Worm (Caenorhabditis elegans) whole organism, young adult: Measurements from ENCODE around the gene cec-1.

ENCODE experiments used
- B0261.1 ChIP-seq: sonication (generic microtip); optimal IDR thresholded peaks from 2 replicates; lab custom pipeline; 2016; ENCODE audit warnings: mild to moderate bottlenecking, missing genetic modification characterization, moderate library complexity, missing compliant biosample characterization
- B0336.3 ChIP-seq: fragments of 200-800 bp; sonication (Bioruptor generic); IDR thresholded peaks from 2 replicates; pipeline ENCODE4 v1.3.6; 2022; ENCODE audit warnings: missing genetic modification characterization, missing compliant biosample characterization
- C06A6.2 ChIP-seq: fragments of 200-800 bp; sonication (Bioruptor generic); conservative IDR thresholded peaks from 2 replicates; pipeline ENCODE4 v1.3.6; 2022; ENCODE audit warnings: missing genetic modification characterization, missing compliant biosample characterization
- F10E7.11 ChIP-seq: sonication (generic microtip); optimal IDR thresholded peaks from 2 replicates; lab custom pipeline; 2017; ENCODE audit warnings: mild to moderate bottlenecking, missing genetic modification characterization, moderate library complexity, missing compliant biosample characterization
- F23B12.7 ChIP-seq: sonication (generic microtip); optimal IDR thresholded peaks from 2 replicates; lab custom pipeline; 2017; ENCODE audit warnings: missing genetic modification characterization, mild to moderate bottlenecking, missing compliant biosample characterization, antibody characterized with exemption, moderate library complexity; ENCODE audit not compliant: insufficient read depth
- F33H1.4 ChIP-seq: fragments of 200-800 bp; sonication (Bioruptor generic); IDR thresholded peaks from 2 replicates; pipeline ENCODE4 v1.3.6; 2022; ENCODE audit warnings: missing genetic modification reagents, missing genetic modification characterization, missing compliant biosample characterization
- F49E8.2 ChIP-seq: sonication (generic microtip); optimal IDR thresholded peaks from 3 replicates; lab custom pipeline; 2017; ENCODE audit warnings: missing genetic modification characterization, mild to moderate bottlenecking, missing compliant biosample characterization, antibody characterized with exemption, moderate library complexity; ENCODE audit not compliant: insufficient read depth
- T07F8.4 ChIP-seq: sonication (generic microtip); optimal IDR thresholded peaks from 2 replicates; lab custom pipeline; 2016; ENCODE audit warnings: mild to moderate bottlenecking, missing genetic modification characterization, moderate library complexity, missing compliant biosample characterization
- Y53G8AR.9 ChIP-seq: fragments of 200-800 bp; sonication (Bioruptor generic); conservative IDR thresholded peaks from 2 replicates; pipeline ENCODE4 v1.3.6; 2022; ENCODE audit warnings: missing genetic modification reagents, missing genetic modification characterization, missing compliant biosample characterization
- Y67H2A.10 ChIP-seq: fragments of 200-800 bp; sonication (Bioruptor generic); conservative IDR thresholded peaks from 2 replicates; pipeline ENCODE4 v1.3.6; 2022; ENCODE audit warnings: missing genetic modification reagents, missing genetic modification characterization, missing compliant biosample characterization
- Y79H2A.3 ChIP-seq: fragments of 200-800 bp; sonication (Bioruptor generic); conservative IDR thresholded peaks from 2 replicates; pipeline ENCODE4 v1.3.6; 2022; ENCODE audit warnings: missing genetic modification reagents, missing genetic modification characterization, missing compliant biosample characterization
- akir-1 ChIP-seq: fragments of 200-800 bp; sonication (Bioruptor generic); optimal IDR thresholded peaks from 2 replicates; lab custom pipeline; 2018; ENCODE audit warnings: mild to moderate bottlenecking, missing genetic modification characterization, moderate library complexity, missing compliant biosample characterization
- attf-5 ChIP-seq: fragments of 200-800 bp; sonication (Bioruptor generic); optimal IDR thresholded peaks from 2 replicates; lab custom pipeline; 2018; ENCODE audit warnings: mild to moderate bottlenecking, missing genetic modification characterization, missing compliant biosample characterization
- attf-6 ChIP-seq: fragments of 200-800 bp; sonication (Bioruptor generic); IDR thresholded peaks from 2 replicates; pipeline ENCODE4 v1.3.6; 2022; ENCODE audit warnings: missing genetic modification reagents, missing genetic modification characterization, missing compliant biosample characterization
- bed-1 ChIP-seq: fragments of 200-800 bp; sonication (Bioruptor generic); IDR thresholded peaks from 2 replicates; pipeline ENCODE4 v1.3.6; 2022; ENCODE audit warnings: missing genetic modification reagents, missing genetic modification characterization, missing compliant biosample characterization
- cebp-1 ChIP-seq, 2 experiments: fragments of 200-800 bp in 1 of 2; sonication (Bioruptor generic) in 1 of 2; sonication (generic microtip) in 1 of 2; IDR thresholded peaks in 1 of 2; optimal IDR thresholded peaks in 1 of 2; 2 replicates each; pipeline versions ENCODE4 v1.3.6 to Lab custom; 2017 to 2022; ENCODE audit warnings: missing compliant biosample characterization in 2 of 2, missing genetic modification characterization in 2 of 2, mild to moderate bottlenecking in 1 of 2, missing genetic modification reagents in 1 of 2, moderate library complexity in 1 of 2
- ceh-100 ChIP-seq: fragments of 200-800 bp; sonication (Bioruptor generic); IDR thresholded peaks from 2 replicates; pipeline ENCODE4 v1.3.6; 2022; ENCODE audit warnings: missing genetic modification reagents, missing genetic modification characterization, missing compliant biosample characterization
- ceh-58 ChIP-seq: fragments of 200-800 bp; sonication (Bioruptor generic); IDR thresholded peaks from 2 replicates; pipeline ENCODE4 v1.3.6; 2022; ENCODE audit warnings: missing genetic modification characterization, missing compliant biosample characterization
- dox-1 ChIP-seq: fragments of 200-800 bp; sonication (Bioruptor generic); IDR thresholded peaks from 2 replicates; pipeline ENCODE4 v1.3.6; 2022; ENCODE audit warnings: missing genetic modification reagents, missing genetic modification characterization, missing compliant biosample characterization
- dpff-1 ChIP-seq: sonication (generic microtip); optimal IDR thresholded peaks from 2 replicates; lab custom pipeline; 2017; ENCODE audit warnings: mild to moderate bottlenecking, missing genetic modification characterization, missing compliant biosample characterization
- egl-44 ChIP-seq: fragments of 200-800 bp; sonication (Bioruptor generic); IDR thresholded peaks from 2 replicates; pipeline ENCODE4 v1.3.6; 2022; ENCODE audit warnings: missing genetic modification reagents, missing genetic modification characterization, missing compliant biosample characterization
- ekl-4 ChIP-seq: fragments of 200-800 bp; sonication (Bioruptor generic); IDR thresholded peaks from 2 replicates; pipeline ENCODE4 v1.3.6; 2022; ENCODE audit warnings: missing genetic modification reagents, missing genetic modification characterization, missing compliant biosample characterization
- him-1 ChIP-seq: sonication (generic microtip); optimal IDR thresholded peaks from 2 replicates; lab custom pipeline; 2016; ENCODE audit warnings: missing genotype, missing genetic modification reagents, missing genetic modification characterization, missing compliant biosample characterization
- hmg-1.2 ChIP-seq: fragments of 200-800 bp; sonication (Bioruptor generic); IDR thresholded peaks from 2 replicates; pipeline ENCODE4 v1.3.6; 2022; ENCODE audit warnings: missing genetic modification reagents, missing genetic modification characterization, missing compliant biosample characterization
- hsf-1 ChIP-seq: fragments of 200-800 bp; sonication (Bioruptor generic); IDR thresholded peaks from 2 replicates; pipeline ENCODE4 v1.3.6; 2022; ENCODE audit warnings: missing genetic modification reagents, missing genetic modification characterization, missing compliant biosample characterization
- lin-35 ChIP-seq, 3 experiments: fragments of 150-350 bp in 2 of 3; sonication (generic microtip) in 1 of 3; optimal IDR thresholded peaks; 2 replicates each; lab custom pipeline; 2014 to 2018; ENCODE audit warnings: missing biosample characterization in 3 of 3, missing genetic modification characterization in 3 of 3, missing genetic modification reagents in 3 of 3
- lin-40 ChIP-seq: sonication (generic microtip); optimal IDR thresholded peaks from 2 replicates; lab custom pipeline; 2016; ENCODE audit warnings: missing genetic modification characterization, mild to moderate bottlenecking, missing compliant biosample characterization, missing genotype, missing genetic modification reagents
- madf-3 ChIP-seq: fragments of 200-800 bp; sonication (Bioruptor generic); IDR thresholded peaks from 2 replicates; pipeline ENCODE4 v1.3.6; 2022; ENCODE audit warnings: missing genetic modification reagents, missing genetic modification characterization, missing compliant biosample characterization
- snpc-1.1 ChIP-seq: sonication (generic microtip); optimal IDR thresholded peaks from 2 replicates; lab custom pipeline; 2017; ENCODE audit warnings: missing genetic modification characterization, mild to moderate bottlenecking, missing compliant biosample characterization, antibody characterized with exemption, moderate library complexity, missing genotype, missing genetic modification reagents; ENCODE audit not compliant: insufficient read depth
- snpc-1.3 ChIP-seq: sonication (generic microtip); optimal IDR thresholded peaks from 2 replicates; lab custom pipeline; 2017; ENCODE audit warnings: missing genetic modification characterization, mild to moderate bottlenecking, missing compliant biosample characterization, antibody characterized with exemption, moderate library complexity, missing genotype, missing genetic modification reagents; ENCODE audit not compliant: insufficient read depth
- somi-1 ChIP-seq: fragments of 200-800 bp; sonication (Bioruptor generic); optimal IDR thresholded peaks from 2 replicates; lab custom pipeline; 2018; ENCODE audit warnings: mild to moderate bottlenecking, missing genetic modification characterization, missing compliant biosample characterization
- unc-62 ChIP-seq: fragments of 150-350 bp; optimal IDR thresholded peaks from 2 replicates; lab custom pipeline; 2014; ENCODE audit warnings: missing biosample characterization, missing genetic modification reagents, missing genetic modification characterization
- zfh-2 ChIP-seq: fragments of 200-800 bp; sonication (Bioruptor generic); conservative IDR thresholded peaks from 2 replicates; pipeline ENCODE4 v1.3.6; 2022; ENCODE audit warnings: missing genetic modification reagents, missing genetic modification characterization, missing compliant biosample characterization
- ztf-22 ChIP-seq: fragments of 200-800 bp; sonication (Bioruptor generic); optimal IDR thresholded peaks from 2 replicates; lab custom pipeline; 2018; ENCODE audit warnings: mild to moderate bottlenecking, missing genetic modification characterization, moderate library complexity, missing compliant biosample characterization
- ztf-25 ChIP-seq: fragments of 200-800 bp; sonication (Bioruptor generic); IDR thresholded peaks from 2 replicates; pipeline ENCODE4 v1.3.6; 2022; ENCODE audit warnings: missing genetic modification reagents, missing genetic modification characterization, missing compliant biosample characterization
- ztf-26 ChIP-seq: sonication (generic microtip); optimal IDR thresholded peaks from 2 replicates; lab custom pipeline; 2017; ENCODE audit warnings: missing genetic modification characterization, missing compliant biosample characterization

The cec-1 gene

DNA sequence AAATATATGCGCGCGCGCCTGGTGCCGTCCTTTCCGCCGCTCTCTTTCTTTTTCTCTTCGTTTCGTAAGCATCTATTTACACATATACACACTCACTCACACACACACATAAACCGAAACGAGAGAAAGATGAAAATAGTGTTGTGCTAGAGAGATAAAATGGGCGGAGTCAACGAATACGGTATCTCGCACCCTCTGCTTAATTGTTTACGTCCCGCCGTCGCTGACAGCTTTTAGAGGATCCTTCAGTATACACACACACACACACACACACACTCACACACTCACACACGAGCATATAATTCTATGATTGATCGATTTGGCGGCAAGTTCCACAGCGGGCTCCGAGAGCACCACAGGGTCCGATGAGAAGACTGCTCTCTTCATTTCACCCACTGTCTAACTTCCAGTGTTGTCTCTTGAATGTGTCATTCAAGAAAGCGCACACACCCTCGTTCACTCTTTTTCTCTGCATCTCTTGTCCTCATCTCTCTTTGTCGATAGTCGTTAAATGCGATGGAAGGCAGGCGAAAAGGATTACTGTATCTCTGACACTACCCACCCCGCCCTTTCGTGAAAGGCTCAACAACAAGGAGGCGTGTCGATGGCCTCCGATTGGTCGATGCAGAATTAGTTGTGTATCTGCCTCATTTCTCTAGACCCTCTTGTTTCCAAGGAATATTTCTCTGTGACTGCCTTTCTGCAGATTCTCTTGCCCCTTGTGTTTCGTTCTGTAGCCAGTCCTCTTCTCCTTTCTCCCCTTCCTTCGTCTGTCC, 8.8 kb upstream of the cec-1 start (continued):
- TF ChIP-seq lin-35 (GFP tag; optimal IDR thresholded peaks at IDR 0.05; lab: Kevin White, UChicago) (peak in 1 of 3 experiments; percentile 81), Y79H2A.3 (GFP tag; lab: Robert Waterston, UW) (no peak), unc-62 (GFP tag; lab: Kevin White, UChicago) (peak; percentile 32), hmg-1.2 (GFP tag; lab: Robert Waterston, UW) (peak; percentile 81), attf-6 (GFP tag; lab: Robert Waterston, UW) (no peak), hsf-1 (GFP tag; lab: Robert Waterston, UW) (no peak), snpc-1.1 (tag; lab: Kevin White, UChicago) (peak; percentile 22), him-1 (no peak), bed-1 (GFP tag; lab: Robert Waterston, UW) (no peak), ztf-22 (GFP tag; lab: Kevin White, UChicago) (peak; percentile 13), cebp-1 (GFP tag; IDR thresholded peaks at IDR 0.05; lab: Robert Waterston, UW) (no peak; the same call in 1 of the 2 replicates), cebp-1 (tag; optimal IDR thresholded peaks at IDR 0.05; lab: Kevin White, UChicago) (peak; percentile 88), ekl-4 (GFP tag; lab: Robert Waterston, UW) (peak; percentile 53; the same call in 1 of the 2 replicates), ceh-58 (GFP tag; lab: Robert Waterston, UW) (no peak), Y53G8AR.9 (GFP tag; lab: Robert Waterston, UW) (peak; percentile 61; the same call in 1 of the 2 replicates), lin-40 (tag; lab: Kevin White, UChicago) (peak; percentile 97), T07F8.4 (tag; lab: Kevin White, UChicago) (no peak), B0261.1 (tag; lab: Kevin White, UChicago) (no peak), egl-44 (GFP tag; lab: Robert Waterston, UW) (no peak), C06A6.2 (GFP tag; lab: Robert Waterston, UW) (peak; percentile 66), dox-1 (GFP tag; lab: Robert Waterston, UW) (peak; percentile 83), Y67H2A.10 (GFP tag; lab: Robert Waterston, UW) (no peak), zfh-2 (GFP tag; lab: Robert Waterston, UW) (peak; percentile 95), ceh-100 (GFP tag; lab: Robert Waterston, UW) (no peak), F33H1.4 (GFP tag; lab: Robert Waterston, UW) (no peak), dpff-1 (tag; lab: Kevin White, UChicago) (no peak), madf-3 (GFP tag; lab: Robert Waterston, UW) (no peak), akir-1 (peak; percentile 34), F10E7.11 (peak; percentile 45), snpc-1.3 (tag; lab: Kevin White, UChicago) (no peak), F23B12.7 (tag; lab: Kevin White, UChicago) (no peak), ztf-26 (tag; lab: Kevin White, UChicago) (peak; percentile 24), F49E8.2 (tag; lab: Kevin White, UChicago) (no peak), B0336.3 (GFP tag; lab: Robert Waterston, UW) (peak; percentile 80), somi-1 (GFP tag; lab: Kevin White, UChicago) (peak; percentile 42), ztf-25 (GFP tag; lab: Robert Waterston, UW) (no peak), attf-5 (GFP tag; lab: Kevin White, UChicago) (peak; percentile 93)
